Worm (Caenorhabditis elegans): ENCODE measurements around the gene nhr-269.

DNA sequence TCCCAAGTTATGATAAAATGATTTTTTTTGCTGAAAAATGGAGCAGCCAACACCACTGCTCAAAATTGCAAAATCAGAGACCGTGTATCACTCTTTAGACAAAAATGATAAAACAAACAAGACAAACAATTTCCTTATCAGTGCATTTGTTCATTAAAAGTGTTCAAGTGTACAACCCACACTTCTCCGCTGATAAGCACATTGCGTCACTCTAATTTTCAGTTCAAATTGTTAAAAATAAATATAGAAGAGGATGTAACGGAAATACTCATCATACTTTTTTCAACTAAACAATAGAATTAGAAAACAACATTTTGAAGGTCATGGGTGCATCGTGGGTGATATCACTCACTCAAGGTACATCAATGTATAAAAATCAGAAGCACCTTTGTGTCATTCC lies 51.0 kb downstream of the nhr-269 start, which contains the start of gene nhr-291:
- TF ChIP-seq zip-8 (tag; optimal IDR thresholded peaks at IDR 0.05) (no peak), lin-13 (tag; optimal IDR thresholded peaks at IDR 0.05) (no peak), tbx-8 (GFP tag; optimal IDR thresholded peaks at IDR 0.05) (no peak), snpc-4 (tag; optimal IDR thresholded peaks at IDR 0.05) (no peak), ceh-39 (tag; optimal IDR thresholded peaks at IDR 0.05) (no peak), sptf-1 (tag; optimal IDR thresholded peaks at IDR 0.05) (no peak), pha-4 (tag; optimal IDR thresholded peaks at IDR 0.05) (no peak), nhr-12 (tag; optimal IDR thresholded peaks at IDR 0.05) (no peak), nhr-237 (tag; optimal IDR thresholded peaks at IDR 0.05) (no peak)

Data from whole organism, mixed stage, embryonic.